Fruit fly (Drosophila melanogaster) whole organism, embryonic: Measurements from ENCODE around the gene TotA.

Experiments
- Abd-B ChIP-seq: fragments of 200-800 bp; sonication (Bioruptor generic); optimal IDR thresholded peaks from 2 replicates; lab custom pipeline; 2018; ENCODE audit warnings: missing biosample characterization, mild to moderate bottlenecking, missing genetic modification characterization, moderate library complexity
- BEAF-32 ChIP-seq: fragments of 200-800 bp; sonication (Bioruptor generic); optimal IDR thresholded peaks from 3 replicates; lab custom pipeline; 2017; ENCODE audit warnings: missing biosample characterization, missing genetic modification characterization, mild to moderate bottlenecking, moderate library complexity, missing genetic modification reagents
- CG10959 ChIP-seq: fragments of 200-800 bp; sonication (Bioruptor generic); IDR thresholded peaks from 2 replicates; pipeline ENCODE4 v1.3.6; 2022; ENCODE audit warnings: missing biosample characterization, missing genetic modification characterization
- CG12744 ChIP-seq: fragments of 200-800 bp; sonication (Bioruptor generic); optimal IDR thresholded peaks from 2 replicates; lab custom pipeline; 2016; ENCODE audit warnings: missing biosample characterization, missing genetic modification characterization
- CG13775 ChIP-seq: fragments of 200-800 bp; sonication (Bioruptor generic); optimal IDR thresholded peaks from 3 replicates; lab custom pipeline; 2017; ENCODE audit warnings: missing biosample characterization, mild to moderate bottlenecking, missing genetic modification characterization
- CG14014 ChIP-seq: fragments of 200-800 bp; sonication (Bioruptor generic); IDR thresholded peaks from 2 replicates; pipeline ENCODE4 v1.3.6; 2022; ENCODE audit warnings: missing biosample characterization, missing genetic modification characterization
- CG15073 ChIP-seq: fragments of 200-800 bp; sonication (Bioruptor generic); optimal IDR thresholded peaks from 2 replicates; lab custom pipeline; 2016; ENCODE audit warnings: missing biosample characterization, missing genetic modification characterization
- CG1603 ChIP-seq: fragments of 200-800 bp; sonication (Bioruptor generic); optimal IDR thresholded peaks from 2 replicates; lab custom pipeline; 2019; ENCODE audit warnings: missing biosample characterization, mild to moderate bottlenecking, missing genetic modification characterization, moderate library complexity
- CG17361 ChIP-seq: fragments of 200-800 bp; sonication (Bioruptor generic); IDR thresholded peaks from 3 replicates; pipeline ENCODE4 v1.3.6; 2022; ENCODE audit warnings: missing biosample characterization, missing genetic modification characterization
- CG1792 ChIP-seq: fragments of 200-800 bp; sonication (Bioruptor generic); optimal IDR thresholded peaks from 2 replicates; lab custom pipeline; 2016; ENCODE audit warnings: missing biosample characterization, missing genetic modification characterization
- CG31441 ChIP-seq: fragments of 200-800 bp; sonication (Bioruptor generic); IDR thresholded peaks from 2 replicates; pipeline ENCODE4 v1.3.6; 2022; ENCODE audit warnings: missing biosample characterization, missing genetic modification characterization
- CG34376 ChIP-seq: fragments of 200-800 bp; sonication (Bioruptor generic); optimal IDR thresholded peaks from 2 replicates; lab custom pipeline; 2018; ENCODE audit warnings: missing biosample characterization, mild to moderate bottlenecking, missing genetic modification characterization
- CG43689 ChIP-seq: fragments of 200-800 bp; sonication (Bioruptor generic); IDR thresholded peaks from 2 replicates; pipeline ENCODE4 v1.3.6; 2022; ENCODE audit warnings: missing biosample characterization, missing genetic modification characterization
- CG5953 ChIP-seq: fragments of 200-800 bp; sonication (Bioruptor generic); IDR thresholded peaks from 2 replicates; pipeline ENCODE4 v1.3.6; 2022; ENCODE audit warnings: missing biosample characterization, missing genetic modification characterization
- CG6654 ChIP-seq: fragments of 200-800 bp; sonication (Bioruptor generic); optimal IDR thresholded peaks from 2 replicates; lab custom pipeline; 2017; ENCODE audit warnings: missing biosample characterization, mild to moderate bottlenecking, missing genetic modification characterization
- CG6689 ChIP-seq: fragments of 200-800 bp; sonication (Bioruptor generic); IDR thresholded peaks from 2 replicates; pipeline ENCODE4 v1.3.6; 2022; ENCODE audit warnings: missing biosample characterization, missing genetic modification characterization
- CG7271 ChIP-seq: fragments of 200-800 bp; sonication (Bioruptor generic); optimal IDR thresholded peaks from 2 replicates; lab custom pipeline; 2018; ENCODE audit warnings: missing biosample characterization, mild to moderate bottlenecking, missing genetic modification characterization, moderate library complexity
- CG7372 ChIP-seq: fragments of 200-800 bp; sonication (Bioruptor generic); IDR thresholded peaks from 2 replicates; pipeline ENCODE4 v1.3.6; 2022; ENCODE audit warnings: missing biosample characterization, missing genetic modification characterization
- CG8388 ChIP-seq: fragments of 200-800 bp; sonication (Bioruptor generic); optimal IDR thresholded peaks from 2 replicates; lab custom pipeline; 2019; ENCODE audit warnings: missing biosample characterization, mild to moderate bottlenecking, missing genetic modification characterization, moderate library complexity
- Eip74EF ChIP-seq, 2 experiments: fragments of 200-800 bp in 1 of 2; fragments of >200 bp in 1 of 2; sonication (Bioruptor generic) in 1 of 2; optimal IDR thresholded peaks; 2 replicates each; lab custom pipeline; 2017 to 2019; ENCODE audit warnings: missing biosample characterization in 2 of 2, missing genetic modification characterization in 2 of 2, mild to moderate bottlenecking in 1 of 2, moderate library complexity in 1 of 2
- HLH4C ChIP-seq: fragments of 200-800 bp; sonication (Bioruptor generic); IDR thresholded peaks from 3 replicates; pipeline ENCODE4 v1.3.6; 2022; ENCODE audit warnings: missing biosample characterization, missing genetic modification characterization; ENCODE audit not compliant: partially characterized antibody
- Hmx ChIP-seq: fragments of 200-800 bp; sonication (Bioruptor generic); optimal IDR thresholded peaks from 2 replicates; lab custom pipeline; 2016; ENCODE audit warnings: missing biosample characterization, missing genetic modification characterization
- Hsf ChIP-seq: fragments of 200-800 bp; sonication (Bioruptor generic); optimal IDR thresholded peaks from 3 replicates; lab custom pipeline; 2016; ENCODE audit warnings: missing biosample characterization, missing genetic modification characterization
- Mad ChIP-seq: fragments of 200-800 bp; sonication (Bioruptor generic); optimal IDR thresholded peaks from 2 replicates; lab custom pipeline; 2016; ENCODE audit warnings: missing biosample characterization, missing genetic modification characterization
- Meics ChIP-seq: fragments of 200-800 bp; sonication (Bioruptor generic); optimal IDR thresholded peaks from 2 replicates; lab custom pipeline; 2017; ENCODE audit warnings: missing biosample characterization, mild to moderate bottlenecking, missing genetic modification characterization
- Mrtf ChIP-seq: fragments of 200-800 bp; sonication (Bioruptor generic); IDR thresholded peaks from 3 replicates; pipeline ENCODE4 v1.3.6; 2022; ENCODE audit warnings: missing biosample characterization, missing genetic modification characterization
- NC2α ChIP-seq: fragments of 200-800 bp; sonication (Bioruptor generic); optimal IDR thresholded peaks from 2 replicates; lab custom pipeline; 2016; ENCODE audit warnings: missing biosample characterization, missing genetic modification characterization
- Optix ChIP-seq: fragments of 200-800 bp; sonication (Bioruptor generic); IDR thresholded peaks from 3 replicates; pipeline ENCODE4 v1.3.6; 2022; ENCODE audit warnings: missing biosample characterization, missing genetic modification characterization
- Sox102F ChIP-seq: fragments of 200-800 bp; sonication (Bioruptor generic); optimal IDR thresholded peaks from 2 replicates; lab custom pipeline; 2018; ENCODE audit warnings: missing biosample characterization, mild to moderate bottlenecking, missing genetic modification characterization, moderate library complexity
- bigmax ChIP-seq: fragments of 200-800 bp; sonication (Bioruptor generic); optimal IDR thresholded peaks from 2 replicates; lab custom pipeline; 2018; ENCODE audit warnings: missing biosample characterization, mild to moderate bottlenecking, missing genetic modification characterization
- croc ChIP-seq: fragments of 200-800 bp; sonication (Bioruptor generic); conservative IDR thresholded peaks from 3 replicates; pipeline ENCODE4 v1.3.6; 2022; ENCODE audit warnings: missing biosample characterization, missing genetic modification characterization
- dpn ChIP-seq, 2 experiments: fragments of 200-800 bp; sonication (Bioruptor generic); optimal IDR thresholded peaks; 3 replicates each; lab custom pipeline; 2016; ENCODE audit warnings: missing biosample characterization in 2 of 2, missing genetic modification characterization in 2 of 2
- gsb ChIP-seq: fragments of 200-800 bp; sonication (Bioruptor generic); IDR thresholded peaks from 2 replicates; pipeline ENCODE4 v1.3.6; 2022; ENCODE audit warnings: missing biosample characterization, missing genetic modification characterization
- gsb-n ChIP-seq: fragments of 200-800 bp; sonication (Bioruptor generic); optimal IDR thresholded peaks from 3 replicates; lab custom pipeline; 2018; ENCODE audit warnings: missing biosample characterization, mild to moderate bottlenecking, missing genetic modification characterization
- hth ChIP-seq: fragments of >200 bp; optimal IDR thresholded peaks from 2 replicates; lab custom pipeline; 2017; ENCODE audit warnings: inconsistent platforms
- ind ChIP-seq: fragments of 200-800 bp; sonication (Bioruptor generic); optimal IDR thresholded peaks from 3 replicates; lab custom pipeline; 2016; ENCODE audit warnings: missing biosample characterization, missing genetic modification characterization
- kah ChIP-seq: fragments of 200-800 bp; sonication (Bioruptor generic); optimal IDR thresholded peaks from 2 replicates; lab custom pipeline; 2018; ENCODE audit warnings: missing biosample characterization, mild to moderate bottlenecking, missing genetic modification characterization
- lab ChIP-seq: fragments of 200-800 bp; sonication (Bioruptor generic); optimal IDR thresholded peaks from 3 replicates; lab custom pipeline; 2017; ENCODE audit warnings: missing biosample characterization, missing genetic modification characterization, mild to moderate bottlenecking, moderate library complexity, missing genetic modification reagents
- lbe ChIP-seq: fragments of 200-800 bp; sonication (Bioruptor generic); optimal IDR thresholded peaks from 2 replicates; lab custom pipeline; 2016; ENCODE audit warnings: missing biosample characterization, mild to moderate bottlenecking, missing genetic modification characterization
- lilli ChIP-seq: fragments of 200-800 bp; sonication (Bioruptor generic); optimal IDR thresholded peaks from 3 replicates; lab custom pipeline; 2016; ENCODE audit warnings: missing biosample characterization, missing genetic modification characterization
- pzg ChIP-seq: fragments of 200-800 bp; sonication (Bioruptor generic); optimal IDR thresholded peaks from 3 replicates; lab custom pipeline; 2018; ENCODE audit warnings: missing biosample characterization, mild to moderate bottlenecking, missing genetic modification characterization, moderate library complexity
- ranshi ChIP-seq: fragments of 200-800 bp; sonication (Bioruptor generic); IDR thresholded peaks from 2 replicates; pipeline ENCODE4 v1.3.6; 2022; ENCODE audit warnings: missing biosample characterization, missing genetic modification characterization
- repo ChIP-seq: fragments of 200-800 bp; sonication (Bioruptor generic); optimal IDR thresholded peaks from 2 replicates; lab custom pipeline; 2016; ENCODE audit warnings: missing biosample characterization, missing genetic modification characterization
- sc ChIP-seq, 3 experiments: fragments of >200 bp in 2 of 3; fragments of 200-800 bp in 1 of 3; sonication (Bioruptor generic) in 1 of 3; optimal IDR thresholded peaks; 2 replicates in 2 of 3; 3 replicates in 1 of 3; lab custom pipeline; 2017; ENCODE audit warnings: mild to moderate bottlenecking in 1 of 3, missing biosample characterization in 1 of 3, missing genetic modification characterization in 1 of 3, missing genetic modification reagents in 1 of 3
- scrt ChIP-seq: fragments of 200-800 bp; sonication (Bioruptor generic); optimal IDR thresholded peaks from 2 replicates; lab custom pipeline; 2018; ENCODE audit warnings: missing biosample characterization, mild to moderate bottlenecking, missing genetic modification characterization, moderate library complexity
- sisA ChIP-seq: fragments of 200-800 bp; sonication (Bioruptor generic); IDR thresholded peaks from 2 replicates; pipeline ENCODE4 v1.3.6; 2022; ENCODE audit warnings: missing biosample characterization, missing genetic modification characterization
- ssp ChIP-seq: fragments of 200-800 bp; sonication (Bioruptor generic); IDR thresholded peaks from 2 replicates; pipeline ENCODE4 v1.3.6; 2022; ENCODE audit warnings: missing biosample characterization, missing genetic modification characterization
- tap ChIP-seq: fragments of 200-800 bp; optimal IDR thresholded peaks from 3 replicates; lab custom pipeline; 2019; ENCODE audit warnings: missing biosample characterization, mild to moderate bottlenecking, missing genetic modification characterization, moderate library complexity
- yki ChIP-seq: fragments of >200 bp; optimal IDR thresholded peaks from 3 replicates; lab custom pipeline; 2018
- zf30C ChIP-seq: fragments of 200-800 bp; sonication (Bioruptor generic); optimal IDR thresholded peaks from 3 replicates; lab custom pipeline; 2018; ENCODE audit warnings: missing biosample characterization, mild to moderate bottlenecking, missing genetic modification characterization

The TotA gene

DNA sequence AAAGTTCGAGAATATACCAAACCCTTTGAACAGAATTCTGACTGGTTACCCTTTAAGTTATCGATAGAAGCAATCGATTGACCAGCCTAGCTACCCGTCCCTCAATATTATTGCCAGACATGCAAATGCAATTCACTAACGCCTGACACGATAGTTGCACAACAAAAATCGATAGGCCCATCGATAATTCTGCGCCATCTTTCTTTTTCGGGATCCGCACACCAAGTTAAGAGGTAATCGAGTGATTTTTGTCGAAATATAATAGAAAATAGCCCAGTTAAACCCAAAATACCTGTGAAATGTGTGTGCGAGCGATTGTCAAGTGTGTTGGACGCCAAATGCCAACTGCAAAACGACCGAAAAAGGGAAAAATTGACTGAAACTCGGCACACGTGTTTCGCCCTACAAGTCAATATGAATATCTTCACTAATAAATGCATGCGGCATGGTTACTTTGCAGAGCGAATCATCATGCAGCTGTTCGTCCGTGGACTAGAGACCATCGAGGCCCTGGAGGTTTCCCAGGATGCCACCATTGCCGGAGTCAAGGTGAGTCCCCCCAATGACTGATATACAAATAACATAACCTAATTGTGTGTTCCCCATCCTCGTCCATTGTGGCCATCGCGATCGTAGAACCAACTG, 20.3 kb upstream of the TotA start, which contains the start of gene RpS30 (continued):
- TF ChIP-seq CG7271 (tag; lab: Kevin White, UChicago) (peak; percentile 5), kah (no peak), CG6689 (GFP tag; lab: Robert Waterston, UW) (no peak), tap (no peak), BEAF-32 (peak; percentile 98), Mrtf (no peak), CG43689 (GFP tag; lab: Robert Waterston, UW) (no peak), gsb (GFP tag; lab: Robert Waterston, UW) (no peak), bigmax (GFP tag; lab: Kevin White, UChicago) (peak; percentile 85), CG5953 (GFP tag; lab: Robert Waterston, UW) (no peak), gsb-n (tag; lab: Kevin White, UChicago) (peak; percentile 21), croc (no peak), scrt (GFP tag; lab: Kevin White, UChicago) (peak; percentile 12), Sox102F (GFP tag; lab: Kevin White, UChicago) (no peak), CG14014 (GFP tag; lab: Robert Waterston, UW) (no peak), dpn (GFP tag; optimal IDR thresholded peaks at IDR 0.05; lab: Kevin White, UChicago) (peak; percentile 29 to 46), hth (lab: Kevin White, UChicago) (no peak), NC2α (GFP tag; lab: Kevin White, UChicago) (no peak), lbe (GFP tag; lab: Kevin White, UChicago) (peak; percentile 45), CG1603 (tag; lab: Kevin White, UChicago) (peak; percentile 91), Abd-B (GFP tag; lab: Kevin White, UChicago) (peak; percentile 6), CG12744 (no peak), CG13775 (GFP tag; lab: Kevin White, UChicago) (peak; percentile 62), CG17361 (0 out of 3 replicates have a peak, but pooled peaks have one; percentile 25), CG10959 (GFP tag; lab: Robert Waterston, UW) (no peak), CG8388 (GFP tag; lab: Kevin White, UChicago) (no peak), pzg (GFP tag; lab: Kevin White, UChicago) (peak; percentile 99), Eip74EF (GFP tag; optimal IDR thresholded peaks at IDR 0.05; lab: Kevin White, UChicago) (peak in 1 of 2 experiments; percentile 4), yki (no peak), Hsf (GFP tag; lab: Kevin White, UChicago) (peak; percentile 46), CG1792 (peak; percentile 41), ind (GFP tag; lab: Kevin White, UChicago) (no peak), HLH4C (GFP tag; lab: Robert Waterston, UW) (peak; percentile 96), zf30C (no peak), lab (GFP tag; lab: Kevin White, UChicago) (peak; percentile 58), Optix (GFP tag; lab: Robert Waterston, UW) (no peak), sisA (GFP tag; lab: Robert Waterston, UW) (no peak), Hmx (GFP tag; lab: Kevin White, UChicago) (no peak), ssp (GFP tag; lab: Robert Waterston, UW) (no peak), CG6654 (GFP tag; lab: Kevin White, UChicago) (no peak), Meics (GFP tag; lab: Kevin White, UChicago) (peak; percentile 38), CG31441 (GFP tag; lab: Robert Waterston, UW) (peak; percentile 49), lilli (GFP tag; lab: Kevin White, UChicago) (peak; percentile 56), CG7372 (no peak), CG15073 (no peak), ranshi (GFP tag; lab: Robert Waterston, UW) (peak; percentile 52; the same call in 1 of the 2 replicates), Mad (peak; percentile 48), sc (optimal IDR thresholded peaks at IDR 0.05; lab: Kevin White, UChicago) (no peak), sc (GFP tag; optimal IDR thresholded peaks at IDR 0.05; lab: Kevin White, UChicago) (no peak), CG34376 (peak; percentile 44), repo (GFP tag; lab: Kevin White, UChicago) (peak; percentile 4)
